Fruit fly (Drosophila melanogaster) whole organism, adult: ENCODE measurements around the gene CG32432.

Experiments used
- bab1 ChIP-seq: fragments of 200-800 bp; sonication (Bioruptor generic); optimal IDR thresholded peaks from 3 replicates; lab custom pipeline; 2019; ENCODE audit warnings: missing biosample characterization, mild to moderate bottlenecking, missing genetic modification characterization, moderate library complexity
- kay ChIP-seq: fragments of 200-800 bp; sonication (Bioruptor generic); peaks from one replicate; lab custom pipeline; 2016; ENCODE audit warnings: missing biosample characterization, missing genetic modification characterization, borderline replicate concordance

DNA sequence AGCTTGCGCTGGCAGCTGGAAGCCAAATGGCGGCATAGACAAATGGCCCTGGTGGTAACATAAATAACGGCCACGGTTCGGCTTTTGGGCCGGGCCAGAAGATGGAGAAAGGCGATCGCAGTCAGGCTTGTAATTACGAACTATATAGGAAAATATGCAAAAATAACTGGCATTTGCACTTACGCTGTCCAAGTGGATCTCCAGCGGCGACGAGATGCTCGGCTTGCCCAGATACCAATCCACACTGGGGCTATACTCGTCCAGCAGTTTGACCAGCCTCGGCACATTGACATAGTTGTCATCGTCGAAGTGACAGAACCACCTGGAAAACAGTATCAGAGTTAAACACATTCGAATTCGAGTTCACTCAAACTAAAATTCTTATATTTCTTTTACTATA is 42.5 kb upstream of the CG32432 start, which contains the start of gene CG10589:
- TF ChIP-seq bab1 (no peak), kay (GFP tag; lab: Kevin White, UChicago) (no peak)
